Fruit fly (Drosophila melanogaster) whole organism, wandering third instar larva: Measurements from ENCODE around the gene psidin.
A peak's percentile ranks its signal among the peaks of the same experiment; 100 is the strongest.

ENCODE experiments used
- Abd-B ChIP-seq: fragments of >200 bp; optimal IDR thresholded peaks from 2 replicates; lab custom pipeline; 2017; ENCODE audit warnings: missing biosample characterization, missing genetic modification characterization
- CG32264 ChIP-seq: fragments of 200-800 bp; sonication (Bioruptor generic); optimal IDR thresholded peaks from 2 replicates; lab custom pipeline; 2016; ENCODE audit warnings: missing biosample characterization, missing genetic modification characterization
- CG9705 ChIP-seq: fragments of 200-800 bp; sonication (Bioruptor generic); optimal IDR thresholded peaks from 2 replicates; lab custom pipeline; 2018; ENCODE audit warnings: missing biosample characterization, mild to moderate bottlenecking, missing genetic modification characterization
- CrebA ChIP-seq: fragments of 200-800 bp; sonication (Bioruptor generic); optimal IDR thresholded peaks from 2 replicates; lab custom pipeline; 2016; ENCODE audit warnings: missing biosample characterization, mild to moderate bottlenecking, missing genetic modification characterization, borderline replicate concordance
- Dfd ChIP-seq: fragments of >200 bp; optimal IDR thresholded peaks from 2 replicates; lab custom pipeline; 2017; ENCODE audit warnings: missing biosample characterization, missing genetic modification characterization
- Dif ChIP-seq: fragments of 200-275, 200-300 bp; sonication (Bioruptor generic); optimal IDR thresholded peaks from 2 replicates; lab custom pipeline; 2018; ENCODE audit warnings: missing biosample characterization, missing genetic modification characterization; ENCODE audit not compliant: partially characterized antibody
- GATAd ChIP-seq: sonication (Bioruptor generic); optimal IDR thresholded peaks from 2 replicates; lab custom pipeline; 2016; ENCODE audit warnings: missing biosample characterization, missing genetic modification characterization
- HLH106 ChIP-seq: fragments of 200-800 bp; optimal IDR thresholded peaks from 3 replicates; lab custom pipeline; 2019; ENCODE audit warnings: missing biosample characterization, mild to moderate bottlenecking, missing genetic modification characterization, moderate library complexity
- Hnf4 ChIP-seq: fragments of 200-800 bp; sonication (Bioruptor generic); optimal IDR thresholded peaks from 2 replicates; lab custom pipeline; 2016; ENCODE audit warnings: missing biosample characterization, mild to moderate bottlenecking, missing genetic modification characterization
- Hr78 ChIP-seq: fragments of >200 bp; optimal IDR thresholded peaks from 2 replicates; lab custom pipeline; 2017; ENCODE audit warnings: missing biosample characterization, missing genetic modification characterization
- Hr83 ChIP-seq: fragments of 200-300 bp; sonication (Bioruptor generic); optimal IDR thresholded peaks from 2 replicates; lab custom pipeline; 2016; ENCODE audit warnings: missing biosample characterization, mild to moderate bottlenecking, missing genetic modification characterization, moderate library complexity; ENCODE audit not compliant: poor library complexity, severe bottlenecking
- Jra ChIP-seq: sonication (Bioruptor generic); optimal IDR thresholded peaks from 2 replicates; lab custom pipeline; 2016; ENCODE audit warnings: missing biosample characterization, missing genetic modification characterization
- Mio ChIP-seq: sonication (Bioruptor generic); optimal IDR thresholded peaks from 2 replicates; lab custom pipeline; 2016; ENCODE audit warnings: missing biosample characterization, missing genetic modification characterization
- Myc ChIP-seq: fragments of >200 bp; optimal IDR thresholded peaks from 2 replicates; lab custom pipeline; 2017
- N ChIP-seq: fragments of >200 bp; optimal IDR thresholded peaks from 2 replicates; lab custom pipeline; 2018; ENCODE audit warnings: missing biosample characterization, missing external identifiers, missing genetic modification characterization
- OdsH ChIP-seq: fragments of 200-800 bp; sonication (Bioruptor generic); optimal IDR thresholded peaks from 2 replicates; lab custom pipeline; 2016; ENCODE audit warnings: missing biosample characterization, mild to moderate bottlenecking, missing genetic modification characterization
- Rel ChIP-seq, 2 experiments: fragments of 200-800 bp; sonication (Bioruptor generic) in 1 of 2; optimal IDR thresholded peaks; 2 replicates in 1 of 2; 3 replicates in 1 of 2; lab custom pipeline; 2016 to 2019; ENCODE audit warnings: mild to moderate bottlenecking in 2 of 2, missing biosample characterization in 2 of 2, missing genetic modification characterization in 2 of 2, moderate library complexity in 1 of 2
- Sp1 ChIP-seq: fragments of 200-800 bp; sonication (Bioruptor generic); optimal IDR thresholded peaks from 3 replicates; lab custom pipeline; 2019; ENCODE audit warnings: missing biosample characterization, mild to moderate bottlenecking, missing genetic modification characterization, moderate library complexity
- Vsx2 ChIP-seq: fragments of 200-300, 225-300 bp; sonication (Bioruptor generic); optimal IDR thresholded peaks from 2 replicates; lab custom pipeline; 2018; ENCODE audit warnings: missing biosample characterization, missing genetic modification characterization; ENCODE audit not compliant: partially characterized antibody
- br ChIP-seq: fragments of 200-800 bp; sonication (Bioruptor generic); optimal IDR thresholded peaks from 2 replicates; lab custom pipeline; 2016; ENCODE audit warnings: missing biosample characterization, missing genetic modification characterization
- brk ChIP-seq: fragments of 200-800 bp; sonication (Bioruptor generic); optimal IDR thresholded peaks from 2 replicates; lab custom pipeline; 2016; ENCODE audit warnings: missing biosample characterization, mild to moderate bottlenecking, missing genetic modification characterization
- dl ChIP-seq, 2 experiments: fragments of 175-275, 200-275 bp in 1 of 2; fragments of 200-275 bp in 1 of 2; sonication (Bioruptor generic); optimal IDR thresholded peaks; lab custom pipeline; 2018; ENCODE audit warnings: mild to moderate bottlenecking in 2 of 2, missing biosample characterization in 2 of 2, missing genetic modification characterization in 2 of 2, moderate library complexity in 2 of 2; ENCODE audit not compliant: partially characterized antibody in 2 of 2, insufficient read depth in 1 of 2
- dmrt93B ChIP-seq: fragments of 200-800 bp; sonication (Bioruptor generic); optimal IDR thresholded peaks from 2 replicates; lab custom pipeline; 2018; ENCODE audit warnings: missing biosample characterization, mild to moderate bottlenecking, missing genetic modification characterization
- dsf ChIP-seq: sonication (Bioruptor generic); optimal IDR thresholded peaks from 2 replicates; lab custom pipeline; 2016; ENCODE audit warnings: missing biosample characterization, missing genetic modification characterization, borderline replicate concordance
- ey ChIP-seq: fragments of 200-800 bp; sonication (Bioruptor generic); optimal IDR thresholded peaks from 2 replicates; lab custom pipeline; 2016; ENCODE audit warnings: missing biosample characterization, missing genetic modification characterization
- foxo ChIP-seq, 2 experiments: fragments of 200-800 bp; sonication (Bioruptor generic); optimal IDR thresholded peaks; 2 replicates in 1 of 2; 3 replicates in 1 of 2; lab custom pipeline; 2016 to 2017; ENCODE audit warnings: missing biosample characterization in 2 of 2, missing genetic modification characterization in 2 of 2
- fru ChIP-seq: fragments of 200-800 bp; sonication (Bioruptor generic); optimal IDR thresholded peaks from 3 replicates; lab custom pipeline; 2016; ENCODE audit warnings: missing biosample characterization, mild to moderate bottlenecking, missing genetic modification characterization
- h ChIP-seq: fragments of 200-800 bp; sonication (Bioruptor generic); optimal IDR thresholded peaks from 3 replicates; lab custom pipeline; 2016; ENCODE audit warnings: missing biosample characterization, mild to moderate bottlenecking, missing genetic modification characterization
- jim ChIP-seq: fragments of 175-275, 200-325 bp; sonication (Bioruptor generic); optimal IDR thresholded peaks from 2 replicates; lab custom pipeline; 2016; ENCODE audit warnings: missing biosample characterization, mild to moderate bottlenecking, missing genetic modification characterization
- lola ChIP-seq: fragments of >200 bp; optimal IDR thresholded peaks from 2 replicates; lab custom pipeline; 2017; ENCODE audit warnings: missing biosample characterization, missing genetic modification characterization
- pan ChIP-seq: fragments of >200 bp; optimal IDR thresholded peaks from 2 replicates; lab custom pipeline; 2017
- psq ChIP-seq: fragments of 200-800 bp; sonication (Bioruptor generic); optimal IDR thresholded peaks from 3 replicates; lab custom pipeline; 2017; ENCODE audit warnings: missing biosample characterization, mild to moderate bottlenecking, missing genetic modification characterization, moderate library complexity
- rgr ChIP-seq: fragments of 200-800 bp; sonication (Bioruptor generic); optimal IDR thresholded peaks from 3 replicates; lab custom pipeline; 2016; ENCODE audit warnings: missing biosample characterization, mild to moderate bottlenecking, missing genetic modification characterization
- sage ChIP-seq: fragments of 200-800 bp; sonication (Bioruptor generic); optimal IDR thresholded peaks from 2 replicates; lab custom pipeline; 2016; ENCODE audit warnings: missing biosample characterization, mild to moderate bottlenecking, missing genetic modification characterization
- sv ChIP-seq: fragments of 200-800 bp; sonication (Bioruptor generic); optimal IDR thresholded peaks from 3 replicates; lab custom pipeline; 2016; ENCODE audit warnings: missing biosample characterization, missing genetic modification characterization
- tai ChIP-seq: sonication (Bioruptor generic); optimal IDR thresholded peaks from 2 replicates; lab custom pipeline; 2016; ENCODE audit warnings: missing biosample characterization, missing genetic modification characterization
- usp ChIP-seq: fragments of >200 bp; optimal IDR thresholded peaks from 2 replicates; lab custom pipeline; 2017; ENCODE audit warnings: missing biosample characterization, missing genetic modification characterization
- woc ChIP-seq: sonication (Bioruptor generic); optimal IDR thresholded peaks from 2 replicates; lab custom pipeline; 2016; ENCODE audit warnings: missing biosample characterization, mild to moderate bottlenecking, missing genetic modification characterization

The psidin gene

DNA sequence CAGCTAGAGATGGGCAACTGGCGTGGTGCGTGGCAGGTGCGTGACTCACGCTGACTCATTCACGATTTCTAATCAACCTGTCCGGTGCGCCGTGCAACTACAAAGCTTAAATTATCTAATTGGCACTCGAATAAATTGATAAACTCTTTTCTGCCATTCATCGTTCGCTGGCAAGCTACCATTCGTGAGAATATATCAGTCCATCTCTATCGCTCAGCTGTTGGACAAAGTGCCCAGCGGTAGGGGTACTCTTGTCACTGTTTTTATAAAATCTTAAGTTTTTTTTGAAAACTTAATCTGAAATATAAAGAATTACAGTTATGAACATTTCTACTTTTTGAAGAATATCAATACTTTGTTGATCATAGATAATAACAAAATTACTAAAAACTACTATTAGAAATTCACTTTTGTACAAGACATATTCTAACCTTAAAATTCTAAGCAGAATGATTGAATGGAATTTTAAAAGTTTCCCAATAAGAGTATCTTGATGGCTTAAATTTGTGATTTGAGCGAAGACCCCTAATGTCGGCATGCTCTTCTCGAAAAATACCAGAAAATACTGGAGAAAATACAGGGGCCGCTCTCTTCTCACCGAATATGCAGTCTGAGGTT lies at the start of gene psidin, which contains the start of gene PIG-L:
Gene psidin (plus strand): TSS at position 553 of the 618 bp plus-strand sequence.
Gene PIG-L (minus strand): TSS at position 187 of the 618 bp plus-strand sequence.
- no peak for TF ChIP-seq dl (GFP tag; optimal IDR thresholded peaks at IDR 0.05; lab: Kevin White, UChicago; ENCODE audit: insufficient read depth in 1 of 2, partially characterized antibody in 2 of 2)
- peak; percentile 82 for TF ChIP-seq ey
- no peak for TF ChIP-seq CrebA
- peak; percentile 84 for TF ChIP-seq Sp1 (GFP tag; lab: Kevin White, UChicago)
- no peak for TF ChIP-seq Hnf4 (GFP tag; lab: Kevin White, UChicago)
- no peak for TF ChIP-seq Jra (GFP tag; lab: Kevin White, UChicago)
- TF ChIP-seq Dfd (GFP tag; lab: Kevin White, UChicago): no peak
- TF ChIP-seq Hr78: no peak
- TF ChIP-seq psq (GFP tag; lab: Kevin White, UChicago): peak; percentile 78
- no peak for TF ChIP-seq dmrt93B
- TF ChIP-seq OdsH (GFP tag; lab: Kevin White, UChicago): peak; percentile 81
- TF ChIP-seq woc (GFP tag; lab: Kevin White, UChicago): peak; percentile 81
- TF ChIP-seq Rel (GFP tag; optimal IDR thresholded peaks at IDR 0.05; lab: Kevin White, UChicago): no peak
- peak; percentile 35 for TF ChIP-seq Rel (tag; optimal IDR thresholded peaks at IDR 0.05; lab: Kevin White, UChicago)
- TF ChIP-seq h (GFP tag; lab: Kevin White, UChicago): no peak
- peak; percentile 74 for TF ChIP-seq sv
- TF ChIP-seq GATAd (GFP tag; lab: Kevin White, UChicago): peak; percentile 86
- TF ChIP-seq Mio (GFP tag; lab: Kevin White, UChicago): peak; percentile 25
- no peak for TF ChIP-seq usp
- peak in 1 of 2 experiments; percentile 81 for TF ChIP-seq foxo (GFP tag; optimal IDR thresholded peaks at IDR 0.05; lab: Kevin White, UChicago)
- TF ChIP-seq sage (GFP tag; lab: Kevin White, UChicago): no peak
- TF ChIP-seq Vsx2 (GFP tag; lab: Kevin White, UChicago): peak; percentile 21
- TF ChIP-seq CG32264 (GFP tag; lab: Kevin White, UChicago): no peak
- no peak for TF ChIP-seq brk (GFP tag; lab: Kevin White, UChicago)
- TF ChIP-seq Abd-B (GFP tag; lab: Kevin White, UChicago): no peak
- peak; percentile 75 for TF ChIP-seq fru
- TF ChIP-seq HLH106 (tag; lab: Kevin White, UChicago): peak; percentile 91
- TF ChIP-seq jim (GFP tag; lab: Kevin White, UChicago): no peak
- peak; percentile 72 for TF ChIP-seq dsf
- no peak for TF ChIP-seq Dif (GFP tag; lab: Kevin White, UChicago)
- no peak for TF ChIP-seq pan
- peak; percentile 69 for TF ChIP-seq Hr83
- peak; percentile 88 for TF ChIP-seq rgr (GFP tag; lab: Kevin White, UChicago)
- TF ChIP-seq N: no peak
- TF ChIP-seq tai (GFP tag; lab: Kevin White, UChicago): no peak
- TF ChIP-seq CG9705 (GFP tag; lab: Kevin White, UChicago): peak; percentile 51
- peak; percentile 80 for TF ChIP-seq br (GFP tag; lab: Kevin White, UChicago)
- TF ChIP-seq Myc: no peak
- TF ChIP-seq lola (GFP tag; lab: Kevin White, UChicago): no peak

DNA sequence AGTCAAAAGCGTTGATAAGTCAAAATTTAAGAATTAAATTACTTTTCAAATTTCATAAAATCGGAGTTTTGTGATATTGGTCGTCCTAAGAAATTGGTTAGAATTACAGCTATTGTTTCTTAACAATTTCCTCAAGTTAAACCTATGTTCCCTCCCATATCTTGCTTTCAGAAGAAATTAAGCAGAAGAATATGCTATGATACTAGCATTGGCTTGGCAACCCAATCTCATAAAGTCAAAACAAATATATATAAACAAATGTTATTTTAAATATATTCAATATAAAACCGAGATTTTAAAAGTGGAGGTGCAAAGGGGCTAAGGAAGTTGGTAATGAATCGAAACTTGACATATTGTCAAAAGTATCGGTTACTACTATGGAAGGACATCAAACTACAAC lies 48.9 kb upstream of the psidin start, which contains the start of gene CG31213:
Gene CG31213 (plus strand): TSS at position 301 of the 400 bp plus-strand sequence.
- no peak for TF ChIP-seq OdsH (GFP tag; lab: Kevin White, UChicago)
- TF ChIP-seq CG9705 (GFP tag; lab: Kevin White, UChicago): no peak
- no peak for TF ChIP-seq psq (GFP tag; lab: Kevin White, UChicago)
- no peak for TF ChIP-seq CrebA
- TF ChIP-seq dsf: no peak
- TF ChIP-seq dmrt93B: no peak
- TF ChIP-seq Abd-B (GFP tag; lab: Kevin White, UChicago): no peak
- TF ChIP-seq GATAd (GFP tag; lab: Kevin White, UChicago): no peak
- no peak for TF ChIP-seq woc (GFP tag; lab: Kevin White, UChicago)
- no peak for TF ChIP-seq lola (GFP tag; lab: Kevin White, UChicago)
- TF ChIP-seq CG32264 (GFP tag; lab: Kevin White, UChicago): no peak
- no peak for TF ChIP-seq tai (GFP tag; lab: Kevin White, UChicago)
- TF ChIP-seq fru: no peak
- no peak for TF ChIP-seq Sp1 (GFP tag; lab: Kevin White, UChicago)
- TF ChIP-seq ey: no peak
- no peak for TF ChIP-seq Mio (GFP tag; lab: Kevin White, UChicago)
- TF ChIP-seq rgr (GFP tag; lab: Kevin White, UChicago): no peak
- no peak for TF ChIP-seq sage (GFP tag; lab: Kevin White, UChicago)
- TF ChIP-seq sv: no peak
